Worm (Caenorhabditis elegans): ENCODE data around the gene C05D11.5.

C05D11.5 gene

ce11 chrIII:6427205-6427604, 15.4 kb upstream of the C05D11.5 start, which contains the start of gene C05D11.8:
C05D11.8 (minus strand) TSS chrIII:6427305.
- TF ChIP-seq ztf-11 (tag; optimal IDR thresholded peaks at IDR 0.05) (no peak), dsc-1 (tag; optimal IDR thresholded peaks at IDR 0.05) (no peak)

DNA sequence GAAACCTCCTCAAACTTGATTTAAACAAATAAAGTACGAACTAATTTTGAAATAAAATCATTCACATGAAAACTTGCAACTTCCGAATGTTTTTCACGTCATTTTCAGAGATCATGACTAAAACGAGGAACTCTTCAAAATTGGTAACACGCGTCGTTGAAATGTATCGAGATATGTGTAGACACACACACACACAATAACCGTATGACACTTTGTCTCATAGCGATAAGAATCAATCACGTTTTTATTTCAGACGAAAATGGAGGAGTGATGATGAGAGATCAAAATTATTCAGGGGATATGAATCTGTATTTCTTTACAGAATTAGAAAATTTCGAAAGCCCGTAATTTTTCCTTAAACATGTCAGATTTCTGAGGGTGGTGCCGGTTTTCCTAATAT, 10.9 kb upstream of the C05D11.5 start:
- TF ChIP-seq nhr-71 (tag; optimal IDR thresholded peaks at IDR 0.05) = peak; percentile 30
- TF ChIP-seq sox-4 (tag; optimal IDR thresholded peaks at IDR 0.05) = no peak
- TF ChIP-seq lir-3 (tag; optimal IDR thresholded peaks at IDR 0.05; ENCODE audit: poor library complexity) = no peak
- no peak for TF ChIP-seq C16A3.4 (tag; optimal IDR thresholded peaks at IDR 0.05)
- TF ChIP-seq nhr-12 (tag; optimal IDR thresholded peaks at IDR 0.05) = no peak
- TF ChIP-seq dsc-1 (tag; optimal IDR thresholded peaks at IDR 0.05) = no peak
- TF ChIP-seq lin-15B (tag; optimal IDR thresholded peaks at IDR 0.05) = no peak
- TF ChIP-seq pqm-1 (tag; optimal IDR thresholded peaks at IDR 0.05) = no peak
- no peak for TF ChIP-seq ztf-11 (tag; optimal IDR thresholded peaks at IDR 0.05)
- no peak for TF ChIP-seq ets-5 (GFP tag; IDR thresholded peaks at IDR 0.05)
- 0 out of 2 replicates have a peak, but pooled peaks have one; percentile 4 for TF ChIP-seq nhr-19 (GFP tag; conservative IDR thresholded peaks at IDR 0.05)
- no peak for TF ChIP-seq unc-62 (GFP tag; optimal IDR thresholded peaks at IDR 0.05)
- no peak for TF ChIP-seq ama-1 (optimal IDR thresholded peaks at IDR 0.05)
- TF ChIP-seq mef-2 (tag; optimal IDR thresholded peaks at IDR 0.05) = no peak
- no peak for TF ChIP-seq alr-1 (tag; optimal IDR thresholded peaks at IDR 0.05; ENCODE audit: borderline replicate concordance)
- no peak for TF ChIP-seq xbp-1 (tag; optimal IDR thresholded peaks at IDR 0.05)
- peak; percentile 45 for TF ChIP-seq lin-14 (GFP tag; optimal IDR thresholded peaks at IDR 0.05)
- TF ChIP-seq egl-27 (tag; optimal IDR thresholded peaks at IDR 0.05) = no peak
- no peak for TF ChIP-seq nhr-84 (tag; optimal IDR thresholded peaks at IDR 0.05)
- TF ChIP-seq hlh-17 (GFP tag; optimal IDR thresholded peaks at IDR 0.05; ENCODE audit: borderline replicate concordance) = no peak
- no peak for TF ChIP-seq lin-39 (tag; optimal IDR thresholded peaks at IDR 0.05)
- TF ChIP-seq unc-98 (GFP tag; IDR thresholded peaks at IDR 0.05) = no peak
- TF ChIP-seq elt-3 (tag; optimal IDR thresholded peaks at IDR 0.05) = no peak
- no peak for TF ChIP-seq nhr-237 (tag; optimal IDR thresholded peaks at IDR 0.05)
- TF ChIP-seq isw-1 (GFP tag; IDR thresholded peaks at IDR 0.05) = no peak
- no peak for TF ChIP-seq mdl-1 (tag; optimal IDR thresholded peaks at IDR 0.05)
- TF ChIP-seq hlh-4 (tag; optimal IDR thresholded peaks at IDR 0.05) = no peak
- no peak for TF ChIP-seq nhr-28 (tag; optimal IDR thresholded peaks at IDR 0.05)
- TF ChIP-seq snu-23 (GFP tag; optimal IDR thresholded peaks at IDR 0.05) = peak; percentile 28
- no peak for TF ChIP-seq zag-1 (tag; optimal IDR thresholded peaks at IDR 0.05)
- TF ChIP-seq nhr-85 (tag) = peak; percentile 78
- no peak for TF ChIP-seq sptf-1 (tag; optimal IDR thresholded peaks at IDR 0.05)
- TF ChIP-seq egl-13 (tag; optimal IDR thresholded peaks at IDR 0.05) = no peak
- peak in 1 of 2 experiments; percentile 50 for TF ChIP-seq lin-35 (GFP tag; optimal IDR thresholded peaks at IDR 0.05)
- no peak for TF ChIP-seq jun-1 (tag; optimal IDR thresholded peaks at IDR 0.05)
- no peak for TF ChIP-seq dpl-1 (GFP tag; optimal IDR thresholded peaks at IDR 0.05)
- TF ChIP-seq vab-15 (tag; optimal IDR thresholded peaks at IDR 0.05) = no peak
- TF ChIP-seq nhr-77 (tag; optimal IDR thresholded peaks at IDR 0.05) = no peak
- no peak for TF ChIP-seq F16B12.6 (tag; optimal IDR thresholded peaks at IDR 0.05)
- TF ChIP-seq lsy-2 (tag; optimal IDR thresholded peaks at IDR 0.05) = no peak
- no peak for TF ChIP-seq ztf-4 (tag; optimal IDR thresholded peaks at IDR 0.05)
- TF ChIP-seq efl-3 (GFP tag; optimal IDR thresholded peaks at IDR 0.05) = no peak
- TF ChIP-seq elt-2 (tag; optimal IDR thresholded peaks at IDR 0.05) = peak; percentile 46
- TF ChIP-seq blmp-1 (tag; optimal IDR thresholded peaks at IDR 0.05) = no peak
- TF ChIP-seq mab-9 (GFP tag; IDR thresholded peaks at IDR 0.05) = no peak
- no peak for TF ChIP-seq irx-1 (tag; optimal IDR thresholded peaks at IDR 0.05)
- TF ChIP-seq nhr-20 (tag; optimal IDR thresholded peaks at IDR 0.05) = peak; percentile 45
- TF ChIP-seq tbx-2 (tag; optimal IDR thresholded peaks at IDR 0.05) = no peak
- TF ChIP-seq lin-13 (GFP tag; optimal IDR thresholded peaks at IDR 0.05) = no peak
- TF ChIP-seq zip-4 (GFP tag; optimal IDR thresholded peaks at IDR 0.05) = no peak
- no peak for TF ChIP-seq ceh-63 (GFP tag; optimal IDR thresholded peaks at IDR 0.05)

Data from whole organism, L1 larva.